Worm (Caenorhabditis elegans): Measurements from ENCODE around the gene paqr-1.
"Not testable (repeated sequence)": the region's sequence is repeated elsewhere in the genome, so short reads cannot be mapped to it uniquely, and the experiment has no call there.

Gene paqr-1

ce11 chrIV:6555388-6556330 lies at the start of gene paqr-1:
paqr-1 (minus strand) TSS chrIV:6555438.
- TF ChIP-seq ama-1 (optimal IDR thresholded peaks at IDR 0.05), result no peak
- TF ChIP-seq flt-1 (GFP tag; IDR thresholded peaks at IDR 0.05), result no peak
- TF ChIP-seq tbx-11 (GFP tag; IDR thresholded peaks at IDR 0.05), result no peak

- TF ChIP-seq ceh-13 (GFP tag; optimal IDR thresholded peaks at IDR 0.05), result no peak
- TF ChIP-seq ama-1 (optimal IDR thresholded peaks at IDR 0.05), result no peak
- TF ChIP-seq hmbx-1 (tag; optimal IDR thresholded peaks at IDR 0.05), result no peak
- no peak for TF ChIP-seq pes-1 (GFP tag; IDR thresholded peaks at IDR 0.05)
- no peak for TF ChIP-seq sea-1 (GFP tag; conservative IDR thresholded peaks at IDR 0.05)
- no peak for TF ChIP-seq flt-1 (GFP tag; IDR thresholded peaks at IDR 0.05)
- no peak for TF ChIP-seq hmg-4 (GFP tag; optimal IDR thresholded peaks at IDR 0.05)
- TF ChIP-seq ets-7 (tag; optimal IDR thresholded peaks at IDR 0.05), result no peak
Observed at ce11 chrIV:6603549-6603948, 48.3 kb upstream of the paqr-1 start.

ce11 chrIV:6602376-6602775 lies 47.1 kb upstream of the paqr-1 start, which contains the start of gene F15B10.3:
F15B10.3 (plus strand) TSS chrIV:6602676.
- TF ChIP-seq hnd-1 (tag; optimal IDR thresholded peaks at IDR 0.05), result no peak
- TF ChIP-seq tbx-37 (GFP tag; conservative IDR thresholded peaks at IDR 0.05), result no peak
- TF ChIP-seq F13C5.2 (tag; optimal IDR thresholded peaks at IDR 0.05), result no peak
- no peak for TF ChIP-seq hmg-4 (GFP tag; optimal IDR thresholded peaks at IDR 0.05)
- no peak for TF ChIP-seq ceh-36 (tag; optimal IDR thresholded peaks at IDR 0.05)
- TF ChIP-seq hmbx-1 (tag; optimal IDR thresholded peaks at IDR 0.05), result no peak
- TF ChIP-seq pes-1 (GFP tag; IDR thresholded peaks at IDR 0.05), result no peak
- no peak for TF ChIP-seq tbx-11 (GFP tag; IDR thresholded peaks at IDR 0.05)
- no peak for TF ChIP-seq tra-4 (tag; optimal IDR thresholded peaks at IDR 0.05)
- TF ChIP-seq ets-7 (tag; optimal IDR thresholded peaks at IDR 0.05), result no peak
- no peak for TF ChIP-seq aly-1 (tag; optimal IDR thresholded peaks at IDR 0.05)
- no peak for TF ChIP-seq ceh-13 (GFP tag; optimal IDR thresholded peaks at IDR 0.05)
- no peak for TF ChIP-seq scrt-1 (GFP tag; IDR thresholded peaks at IDR 0.05)
- TF ChIP-seq sea-1 (GFP tag; conservative IDR thresholded peaks at IDR 0.05), result no peak
- TF ChIP-seq ama-1 (optimal IDR thresholded peaks at IDR 0.05), result no peak
- no peak for TF ChIP-seq flt-1 (GFP tag; IDR thresholded peaks at IDR 0.05)
- TF ChIP-seq B0310.2 (tag; optimal IDR thresholded peaks at IDR 0.05), result no peak

- TF ChIP-seq ceh-36 (tag; optimal IDR thresholded peaks at IDR 0.05) (no peak), F13C5.2 (tag; optimal IDR thresholded peaks at IDR 0.05) (no peak), ama-1 (optimal IDR thresholded peaks at IDR 0.05) (no peak), sea-1 (GFP tag; conservative IDR thresholded peaks at IDR 0.05) (no peak), hmbx-1 (tag; optimal IDR thresholded peaks at IDR 0.05) (no peak), scrt-1 (GFP tag; IDR thresholded peaks at IDR 0.05) (no peak), B0310.2 (tag; optimal IDR thresholded peaks at IDR 0.05) (no peak), hnd-1 (tag; optimal IDR thresholded peaks at IDR 0.05) (no peak), hmg-4 (GFP tag; optimal IDR thresholded peaks at IDR 0.05) (no peak), aly-1 (tag; optimal IDR thresholded peaks at IDR 0.05) (no peak), tra-4 (tag; optimal IDR thresholded peaks at IDR 0.05) (no peak), tbx-37 (GFP tag; conservative IDR thresholded peaks at IDR 0.05) (no peak), pes-1 (GFP tag; IDR thresholded peaks at IDR 0.05) (no peak)
Observed at ce11 chrIV:6601213-6601724, 46.0 kb upstream of the paqr-1 start, which contains the start of gene sup-36. sup-36 (plus strand) TSS chrIV:6601674.

ce11 chrIV:6599447-6599846 lies 44.2 kb upstream of the paqr-1 start, which contains the start of gene F38A5.8:
F38A5.8 (plus strand) TSS chrIV:6599747.
- no peak for TF ChIP-seq aly-1 (tag; optimal IDR thresholded peaks at IDR 0.05)

ce11 chrIV:6598740-6599139 lies 43.5 kb upstream of the paqr-1 start, which contains the start of gene nspb-5:
nspb-5 (plus strand) TSS chrIV:6599040.
- not testable (repeated sequence) for TF ChIP-seq tbx-11 (GFP tag; IDR thresholded peaks at IDR 0.05); scrt-1 (GFP tag; IDR thresholded peaks at IDR 0.05); ceh-13 (GFP tag; optimal IDR thresholded peaks at IDR 0.05)

- not testable (repeated sequence) for TF ChIP-seq hmg-4 (GFP tag; optimal IDR thresholded peaks at IDR 0.05); tra-4 (tag; optimal IDR thresholded peaks at IDR 0.05); tbx-11 (GFP tag; IDR thresholded peaks at IDR 0.05)
Observed at ce11 chrIV:6597918-6598317, 42.7 kb upstream of the paqr-1 start, which contains the start of gene nspb-4. nspb-4 (plus strand) TSS chrIV:6598218.

ce11 chrIV:6597298-6597697 lies 42.1 kb upstream of the paqr-1 start, which contains the start of gene F38A5.6:
F38A5.6 (minus strand) TSS chrIV:6597398.
- TF ChIP-seq sea-1 (GFP tag; conservative IDR thresholded peaks at IDR 0.05) (no peak), aly-1 (tag; optimal IDR thresholded peaks at IDR 0.05) (no peak), hmbx-1 (tag; optimal IDR thresholded peaks at IDR 0.05) (no peak), tra-4 (tag; optimal IDR thresholded peaks at IDR 0.05) (no peak), hnd-1 (tag; optimal IDR thresholded peaks at IDR 0.05) (no peak), F13C5.2 (tag; optimal IDR thresholded peaks at IDR 0.05) (no peak), B0310.2 (tag; optimal IDR thresholded peaks at IDR 0.05) (no peak), tbx-37 (GFP tag; conservative IDR thresholded peaks at IDR 0.05) (no peak), scrt-1 (GFP tag; IDR thresholded peaks at IDR 0.05) (no peak)
